Fruit fly (Drosophila melanogaster) Kc167 (cell line): ENCODE measurements around the gene PGRP-LD.

Source experiments
- Sin3A ChIP-seq: fragments of >200 bp; optimal IDR thresholded peaks from 2 replicates; lab custom pipeline; 2018; ENCODE audit warnings: missing external identifiers
- h ChIP-seq: fragments of >200 bp; optimal IDR thresholded peaks from 3 replicates; lab custom pipeline; 2018; ENCODE audit warnings: missing external identifiers
- insv ChIP-seq: fragments of >200 bp; optimal IDR thresholded peaks from 3 replicates; lab custom pipeline; 2018; ENCODE audit warnings: missing external identifiers
- psq ChIP-seq: fragments of >200 bp; optimal IDR thresholded peaks from 2 replicates; lab custom pipeline; 2017; ENCODE audit warnings: missing external identifiers

dm6 chr3L:5785237-5786062, 5.6 kb downstream of the PGRP-LD start:
- TF ChIP-seq Sin3A (lab: Kevin White, UChicago) (no peak), h (no peak), psq (no peak), insv (lab: Kevin White, UChicago) (no peak)
